Fruit fly (Drosophila melanogaster) whole organism, pupa: ENCODE measurements around the gene CG13023.

Experiments
- CG13204 ChIP-seq: fragments of 200-800 bp; sonication (Bioruptor generic); optimal IDR thresholded peaks from 2 replicates; lab custom pipeline; 2018; ENCODE audit warnings: missing biosample characterization, mild to moderate bottlenecking, missing genetic modification characterization, moderate library complexity
- CG15710 ChIP-seq: fragments of 200-800 bp; sonication (Bioruptor generic); optimal IDR thresholded peaks from 2 replicates; lab custom pipeline; 2018; ENCODE audit warnings: missing biosample characterization, mild to moderate bottlenecking, missing genetic modification characterization, moderate library complexity
- CG8301 ChIP-seq: fragments of 200-800 bp; sonication (Bioruptor generic); optimal IDR thresholded peaks from 2 replicates; lab custom pipeline; 2018; ENCODE audit warnings: missing biosample characterization, mild to moderate bottlenecking, missing genetic modification characterization
- Pif1B ChIP-seq: fragments of 200-800 bp; sonication (Bioruptor generic); optimal IDR thresholded peaks from 3 replicates; lab custom pipeline; 2016; ENCODE audit warnings: missing biosample characterization, missing genetic modification characterization
- fd96Ca ChIP-seq: fragments of 200-800 bp; sonication (Bioruptor generic); IDR thresholded peaks from 3 replicates; pipeline ENCODE4 v1.3.6; 2022; ENCODE audit warnings: missing biosample characterization, missing genetic modification characterization

dm6 chr3L:16955219-16956002 lies 28.2 kb upstream of the CG13023 start:
- TF ChIP-seq CG13204 (GFP tag; lab: Kevin White, UChicago) (no peak), fd96Ca (GFP tag; lab: Robert Waterston, UW) (no peak), CG8301 (tag; lab: Kevin White, UChicago) (no peak), Pif1B (no peak), CG15710 (tag; lab: Kevin White, UChicago) (no peak)
